Fruit fly (Drosophila melanogaster): ENCODE data around the gene CG3386.

CG3386 gene

DNA sequence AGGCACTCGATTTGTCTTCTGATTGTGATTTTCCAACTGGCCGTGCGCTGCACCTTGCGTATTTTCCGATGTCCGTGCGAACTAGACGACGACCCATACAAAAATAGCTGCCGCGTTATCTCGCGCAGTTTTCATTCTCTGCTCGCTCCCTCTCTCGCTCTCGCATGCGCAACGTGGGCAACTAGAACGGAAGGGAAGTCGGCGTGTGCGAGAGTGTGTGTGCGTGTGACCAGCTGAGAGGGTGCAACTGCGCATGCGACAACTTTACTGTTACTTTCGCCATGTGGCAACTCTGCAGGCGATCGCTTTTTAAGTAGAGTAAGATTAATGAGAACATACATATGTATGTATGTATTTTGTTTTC is 3.2 kb upstream of the CG3386 start, which contains the start of gene ebd1 (continued):
- no peak for TF ChIP-seq CG13624 (GFP tag; optimal IDR thresholded peaks at IDR 0.05)
- TF ChIP-seq BtbVII (GFP tag; optimal IDR thresholded peaks at IDR 0.05) = peak; percentile 59
- TF ChIP-seq Nf-YA (GFP tag; IDR thresholded peaks at IDR 0.05) = no peak
- TF ChIP-seq CG9817 (tag; optimal IDR thresholded peaks at IDR 0.05) = no peak
- TF ChIP-seq tin (GFP tag; optimal IDR thresholded peaks at IDR 0.05) = no peak
- TF ChIP-seq CG31224 (GFP tag; IDR thresholded peaks at IDR 0.05) = no peak
- no peak for TF ChIP-seq Ptx1 (GFP tag; IDR thresholded peaks at IDR 0.05)
- TF ChIP-seq CG8944 (GFP tag; optimal IDR thresholded peaks at IDR 0.05) = no peak
- peak; percentile 53 for TF ChIP-seq Elba2 (GFP tag; optimal IDR thresholded peaks at IDR 0.05)
- TF ChIP-seq CG2889 (GFP tag; IDR thresholded peaks at IDR 0.05) = no peak
- TF ChIP-seq CG5245 (GFP tag; optimal IDR thresholded peaks at IDR 0.05) = no peak
- no peak for TF ChIP-seq CG32767 (GFP tag; IDR thresholded peaks at IDR 0.05)
- TF ChIP-seq kni (GFP tag; optimal IDR thresholded peaks at IDR 0.05) = peak; percentile 92
- TF ChIP-seq ken (GFP tag; IDR thresholded peaks at IDR 0.05) = no peak
- peak; percentile 76 for TF ChIP-seq Med (GFP tag)
- no peak for TF ChIP-seq fu2 (GFP tag; optimal IDR thresholded peaks at IDR 0.05)
- no peak for TF ChIP-seq zfh2 (GFP tag; optimal IDR thresholded peaks at IDR 0.05)
- 0 out of 2 replicates have a peak, but pooled peaks have one; percentile 22 for TF ChIP-seq Drgx (GFP tag; IDR thresholded peaks at IDR 0.05)
- TF ChIP-seq CG13287 (GFP tag; IDR thresholded peaks at IDR 0.05; ENCODE audit: partially characterized antibody) = 0 out of 2 replicates have a peak, but pooled peaks have one; percentile 34
- TF ChIP-seq CG1603 (tag; optimal IDR thresholded peaks at IDR 0.05) = no peak
- TF ChIP-seq Lhr (GFP tag; optimal IDR thresholded peaks at IDR 0.05) = no peak
- TF ChIP-seq ttk (GFP tag; IDR thresholded peaks at IDR 0.05) = peak; percentile 46; the same call in 1 of the 2 replicates
- no peak for TF ChIP-seq CG2678 (tag; optimal IDR thresholded peaks at IDR 0.05)
- peak; percentile 32 for TF ChIP-seq pfk (GFP tag; optimal IDR thresholded peaks at IDR 0.05)
- no peak for TF ChIP-seq Fer2 (tag; optimal IDR thresholded peaks at IDR 0.05)
- no peak for TF ChIP-seq CG15073 (GFP tag; optimal IDR thresholded peaks at IDR 0.05)
- peak; percentile 33 for TF ChIP-seq CTCF (GFP tag; optimal IDR thresholded peaks at IDR 0.05)
- TF ChIP-seq Optix (GFP tag; IDR thresholded peaks at IDR 0.05) = no peak
- no peak for TF ChIP-seq Atf6 (GFP tag; IDR thresholded peaks at IDR 0.05)
- no peak for TF ChIP-seq mam (GFP tag; optimal IDR thresholded peaks at IDR 0.05)
- TF ChIP-seq CG6654 (GFP tag; optimal IDR thresholded peaks at IDR 0.05) = no peak
- no peak for TF ChIP-seq z (GFP tag; IDR thresholded peaks at IDR 0.05)
- no peak for TF ChIP-seq otp (GFP tag; IDR thresholded peaks at IDR 0.05)
- TF ChIP-seq unpg (GFP tag; optimal IDR thresholded peaks at IDR 0.05) = no peak
- no peak for TF ChIP-seq Chrac-16 (GFP tag; optimal IDR thresholded peaks at IDR 0.05)
- no peak for TF ChIP-seq ab (GFP tag; optimal IDR thresholded peaks at IDR 0.05)
- no peak for TF ChIP-seq CG5953 (GFP tag; IDR thresholded peaks at IDR 0.05)
- TF ChIP-seq CG5180 (GFP tag; optimal IDR thresholded peaks at IDR 0.05) = no peak
- TF ChIP-seq cas (GFP tag; IDR thresholded peaks at IDR 0.05) = no peak
- TF ChIP-seq CG1529 (GFP tag; optimal IDR thresholded peaks at IDR 0.05) = no peak
- no peak for TF ChIP-seq pnt (GFP tag; optimal IDR thresholded peaks at IDR 0.05)
- no peak; the same call in 2 of the 3 replicates for TF ChIP-seq ci (GFP tag; IDR thresholded peaks at IDR 0.05)
- no peak for TF ChIP-seq CG7745 (tag; optimal IDR thresholded peaks at IDR 0.05)
- TF ChIP-seq sens (GFP tag) = peak; percentile 34
- TF ChIP-seq bbx (GFP tag; IDR thresholded peaks at IDR 0.05; ENCODE audit: partially characterized antibody) = 0 out of 2 replicates have a peak, but pooled peaks have one; percentile 8
- TF ChIP-seq CG10321 (GFP tag; IDR thresholded peaks at IDR 0.05) = no peak
- TF ChIP-seq Scr (GFP tag; IDR thresholded peaks at IDR 0.05; ENCODE audit: partially characterized antibody) = no peak
- TF ChIP-seq luna (GFP tag; optimal IDR thresholded peaks at IDR 0.05) = no peak
- TF ChIP-seq Dip2 (GFP tag; IDR thresholded peaks at IDR 0.05) = no peak
- TF ChIP-seq CG6254 (GFP tag; optimal IDR thresholded peaks at IDR 0.05) = no peak
- peak; percentile 29 for TF ChIP-seq CG4707 (GFP tag; optimal IDR thresholded peaks at IDR 0.05)
- TF ChIP-seq Poxn (GFP tag; IDR thresholded peaks at IDR 0.05) = no peak
- no peak for TF ChIP-seq CG18619 (GFP tag; optimal IDR thresholded peaks at IDR 0.05)
